Fruit fly (Drosophila melanogaster): ENCODE results near the gene CG31525.
A peak's percentile ranks its signal among the peaks of the same experiment; 100 is the strongest.

Gene CG31525

dm6 chr3R:4419482-4419881 is 7.3 kb upstream of the CG31525 start, which contains the start of gene CG32944:
TSS of gene CG32944 (minus strand) at chr3R:4419578.
- no peak for TF ChIP-seq toe (GFP tag; optimal IDR thresholded peaks at IDR 0.05)
- no peak for TF ChIP-seq CG7101 (tag; optimal IDR thresholded peaks at IDR 0.05)
- no peak for TF ChIP-seq CG1620 (GFP tag; optimal IDR thresholded peaks at IDR 0.05)
- no peak for TF ChIP-seq Mnt (GFP tag; optimal IDR thresholded peaks at IDR 0.05)
- no peak for TF ChIP-seq CG5204 (GFP tag; optimal IDR thresholded peaks at IDR 0.05)
- no peak for TF ChIP-seq CG12768 (GFP tag; optimal IDR thresholded peaks at IDR 0.05)
- no peak for TF ChIP-seq cic (GFP tag; optimal IDR thresholded peaks at IDR 0.05)

dm6 chr3R:4428585-4429464 is 2.0 kb downstream of the CG31525 start, which contains the start of gene srl:
TSS of gene srl (minus strand) at chr3R:4429335.
- peak; percentile 66 for TF ChIP-seq tj (GFP tag; optimal IDR thresholded peaks at IDR 0.05)
- TF ChIP-seq CG14711 (tag; optimal IDR thresholded peaks at IDR 0.05), result no peak
- TF ChIP-seq cic (GFP tag; optimal IDR thresholded peaks at IDR 0.05), result peak; percentile 63
- no peak for TF ChIP-seq CG7101 (tag; optimal IDR thresholded peaks at IDR 0.05)
- no peak for TF ChIP-seq CG33017 (tag; optimal IDR thresholded peaks at IDR 0.05)
- peak; percentile 17 for TF ChIP-seq CG11617 (GFP tag; optimal IDR thresholded peaks at IDR 0.05)
- TF ChIP-seq Mnt (GFP tag; optimal IDR thresholded peaks at IDR 0.05), result peak; percentile 97
- TF ChIP-seq bab1 (GFP tag; optimal IDR thresholded peaks at IDR 0.05), result peak; percentile 61
- TF ChIP-seq Hr96 (GFP tag; optimal IDR thresholded peaks at IDR 0.05), result no peak
- TF ChIP-seq CG1620 (GFP tag; optimal IDR thresholded peaks at IDR 0.05), result no peak

dm6 chr3R:4433441-4434077 is 6.7 kb downstream of the CG31525 start, which contains the start of the genes eIF3a and CG1074:
TSS of gene eIF3a (minus strand) at chr3R:4433895.
TSS of gene CG1074 (plus strand) at chr3R:4433965.
- TF ChIP-seq Clk (GFP tag; optimal IDR thresholded peaks at IDR 0.05) (peak; percentile 57), CG7101 (tag; optimal IDR thresholded peaks at IDR 0.05) (peak; percentile 82), CG14711 (tag; optimal IDR thresholded peaks at IDR 0.05) (peak; percentile 63), ovo (GFP tag; optimal IDR thresholded peaks at IDR 0.05) (peak; percentile 40), CG7045 (GFP tag; optimal IDR thresholded peaks at IDR 0.05) (peak; percentile 61), CG11617 (GFP tag; optimal IDR thresholded peaks at IDR 0.05) (peak; percentile 84), Mnt (GFP tag; optimal IDR thresholded peaks at IDR 0.05) (peak; percentile 96), toe (GFP tag; optimal IDR thresholded peaks at IDR 0.05) (no peak), CG1620 (GFP tag; optimal IDR thresholded peaks at IDR 0.05) (peak; percentile 82), bab1 (GFP tag; optimal IDR thresholded peaks at IDR 0.05) (peak; percentile 84), cnc (optimal IDR thresholded peaks at IDR 0.05) (no peak), CG33017 (tag; optimal IDR thresholded peaks at IDR 0.05) (peak; percentile 27), CG12768 (GFP tag; optimal IDR thresholded peaks at IDR 0.05) (peak; percentile 70), Hr96 (GFP tag; optimal IDR thresholded peaks at IDR 0.05) (no peak), tj (GFP tag; optimal IDR thresholded peaks at IDR 0.05) (peak; percentile 71), CG5204 (GFP tag; optimal IDR thresholded peaks at IDR 0.05) (no peak), cic (GFP tag; optimal IDR thresholded peaks at IDR 0.05) (peak; percentile 38), Crg-1 (GFP tag; optimal IDR thresholded peaks at IDR 0.05) (peak; percentile 64), kay (GFP tag; ENCODE audit: borderline replicate concordance) (no peak), pad (GFP tag; optimal IDR thresholded peaks at IDR 0.05) (peak; percentile 66)

- TF ChIP-seq bab1 (GFP tag; optimal IDR thresholded peaks at IDR 0.05), result peak; percentile 70
- peak; percentile 25 for TF ChIP-seq CG33017 (tag; optimal IDR thresholded peaks at IDR 0.05)
- peak; percentile 65 for TF ChIP-seq Crg-1 (GFP tag; optimal IDR thresholded peaks at IDR 0.05)
- peak; percentile 9 for TF ChIP-seq pad (GFP tag; optimal IDR thresholded peaks at IDR 0.05)
- peak; percentile 72 for TF ChIP-seq Mnt (GFP tag; optimal IDR thresholded peaks at IDR 0.05)
- TF ChIP-seq Clk (GFP tag; optimal IDR thresholded peaks at IDR 0.05), result peak; percentile 61
- TF ChIP-seq CG12768 (GFP tag; optimal IDR thresholded peaks at IDR 0.05), result no peak
- TF ChIP-seq cnc (optimal IDR thresholded peaks at IDR 0.05), result no peak
- peak; percentile 55 for TF ChIP-seq tj (GFP tag; optimal IDR thresholded peaks at IDR 0.05)
- peak; percentile 80 for TF ChIP-seq Hr96 (GFP tag; optimal IDR thresholded peaks at IDR 0.05)
- TF ChIP-seq CG7045 (GFP tag; optimal IDR thresholded peaks at IDR 0.05), result peak; percentile 38
- TF ChIP-seq ovo (GFP tag; optimal IDR thresholded peaks at IDR 0.05), result no peak
- peak; percentile 62 for TF ChIP-seq CG7101 (tag; optimal IDR thresholded peaks at IDR 0.05)
- TF ChIP-seq cic (GFP tag; optimal IDR thresholded peaks at IDR 0.05), result peak; percentile 0
- TF ChIP-seq CG14711 (tag; optimal IDR thresholded peaks at IDR 0.05), result peak; percentile 53
- TF ChIP-seq CG1620 (GFP tag; optimal IDR thresholded peaks at IDR 0.05), result peak; percentile 73
- peak; percentile 67 for TF ChIP-seq CG11617 (GFP tag; optimal IDR thresholded peaks at IDR 0.05)
- no peak for TF ChIP-seq toe (GFP tag; optimal IDR thresholded peaks at IDR 0.05)
These were observed 10.3 kb downstream of the CG31525 start, which contains the start of the genes Lipt2 and CG14650 for dm6 chr3R:4437113-4437512. TSS of gene Lipt2 (minus strand) at chr3R:4437329. TSS of gene CG14650 (plus strand) at chr3R:4437387.

dm6 chr3R:4437817-4438216 is 11.0 kb downstream of the CG31525 start:
- no peak for TF ChIP-seq cnc (optimal IDR thresholded peaks at IDR 0.05)
- no peak for TF ChIP-seq CG12768 (GFP tag; optimal IDR thresholded peaks at IDR 0.05)

- TF ChIP-seq cic (GFP tag; optimal IDR thresholded peaks at IDR 0.05) (no peak), Hr96 (GFP tag; optimal IDR thresholded peaks at IDR 0.05) (no peak), CG5204 (GFP tag; optimal IDR thresholded peaks at IDR 0.05) (no peak), Crg-1 (GFP tag; optimal IDR thresholded peaks at IDR 0.05) (no peak)
These were observed 18.3 kb downstream of the CG31525 start for dm6 chr3R:4445083-4445482.

All from whole organism, adult.